Worm (Caenorhabditis elegans) whole organism, L2 larva: Measurements from ENCODE around the gene ptr-14.

Source experiments
- ZK546.5 ChIP-seq: sonication (generic microtip); optimal IDR thresholded peaks from 2 replicates; lab custom pipeline; 2017; ENCODE audit warnings: missing biosample characterization, missing genetic modification characterization
- ceh-82 ChIP-seq: fragments of 150-350 bp; optimal IDR thresholded peaks from 2 replicates; lab custom pipeline; 2014; ENCODE audit warnings: missing biosample characterization, missing genetic modification characterization
- nhr-11 ChIP-seq: fragments of 150-350 bp; optimal IDR thresholded peaks from 2 replicates; lab custom pipeline; 2014; ENCODE audit warnings: missing biosample characterization, missing genetic modification characterization

DNA sequence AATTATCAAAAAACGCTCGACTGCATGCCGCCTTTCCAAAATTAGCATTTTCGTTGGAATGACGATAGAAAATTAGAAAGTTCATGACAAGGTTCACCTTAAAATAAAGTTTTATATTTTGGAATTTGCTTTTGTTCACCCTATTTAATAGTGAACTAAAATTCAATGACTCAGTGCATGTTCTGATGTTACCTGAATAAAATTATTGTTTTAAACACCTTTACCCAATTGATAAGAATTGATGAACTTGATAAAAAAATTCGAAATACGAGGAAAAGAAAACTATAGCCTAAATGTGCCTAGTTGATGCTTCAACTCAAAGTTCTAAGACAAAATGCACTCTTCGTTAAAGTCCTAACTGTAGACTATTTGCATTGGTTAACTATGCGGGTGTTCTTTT lies 45.8 kb downstream of the ptr-14 start:
- TF ChIP-seq ZK546.5 (no peak), nhr-11 (tag; lab: Kevin White, UChicago) (no peak), ceh-82 (no peak)
